Worm (Caenorhabditis elegans) whole organism, L1 larva: ENCODE data around the gene Y73B6BL.23.

Experiments used
- C04F5.9 ChIP-seq: sonication (generic microtip); optimal IDR thresholded peaks from 2 replicates; lab custom pipeline; 2016; ENCODE audit warnings: missing genetic modification characterization, missing compliant biosample characterization
- C16A3.4 ChIP-seq: fragments of 150-350 bp; optimal IDR thresholded peaks from 2 replicates; lab custom pipeline; 2014; ENCODE audit warnings: missing biosample characterization, missing genetic modification characterization
- F16B12.6 ChIP-seq: fragments of 150-350 bp; optimal IDR thresholded peaks from 2 replicates; lab custom pipeline; 2014; ENCODE audit warnings: missing biosample characterization, missing genetic modification characterization
- aha-1 ChIP-seq: fragments of 150-350 bp; optimal IDR thresholded peaks from 2 replicates; lab custom pipeline; 2014; ENCODE audit warnings: missing biosample characterization, missing genetic modification characterization
- aly-2 ChIP-seq: fragments of 150-350 bp; optimal IDR thresholded peaks from 2 replicates; lab custom pipeline; 2014; ENCODE audit warnings: missing biosample characterization, missing genetic modification characterization
- blmp-1 ChIP-seq: fragments of 150-350 bp; optimal IDR thresholded peaks from 2 replicates; lab custom pipeline; 2014; ENCODE audit warnings: missing biosample characterization, missing genetic modification characterization
- ceh-63 ChIP-seq: fragments of 200-800 bp; sonication (Bioruptor generic); optimal IDR thresholded peaks from 2 replicates; lab custom pipeline; 2018; ENCODE audit warnings: mild to moderate bottlenecking, missing genetic modification characterization, missing compliant biosample characterization
- ceh-82 ChIP-seq, 3 experiments: fragments of 150-350 bp in 1 of 3; sonication (generic microtip) in 2 of 3; optimal IDR thresholded peaks; 2 replicates each; lab custom pipeline; 2014 to 2017; ENCODE audit warnings: missing biosample characterization in 3 of 3, missing genetic modification characterization in 3 of 3
- ceh-88 ChIP-seq: fragments of 200-800 bp; sonication (Bioruptor generic); IDR thresholded peaks from 2 replicates; pipeline ENCODE4 v1.3.6; 2022; ENCODE audit warnings: missing genetic modification characterization, missing compliant biosample characterization
- ces-1 ChIP-seq: fragments of 150-350 bp; optimal IDR thresholded peaks from 2 replicates; lab custom pipeline; 2014; ENCODE audit warnings: missing biosample characterization, missing genetic modification reagents, missing genetic modification characterization
- dpl-1 ChIP-seq, 3 experiments: fragments of 150-350 bp in 2 of 3; sonication (generic microtip) in 1 of 3; optimal IDR thresholded peaks; 2 replicates each; lab custom pipeline; 2014 to 2017; ENCODE audit warnings: missing biosample characterization in 3 of 3, missing genetic modification characterization in 3 of 3, missing genetic modification reagents in 3 of 3
- egl-27 ChIP-seq, 2 experiments: fragments of 150-350 bp in 1 of 2; sonication (generic microtip); optimal IDR thresholded peaks; 3 replicates each; lab custom pipeline; 2017 to 2018; ENCODE audit warnings: missing biosample characterization in 2 of 2, missing genetic modification characterization in 2 of 2, missing genetic modification reagents in 2 of 2
- elt-2 ChIP-seq: sonication (generic microtip); optimal IDR thresholded peaks from 2 replicates; lab custom pipeline; 2016; ENCODE audit warnings: missing genetic modification characterization, mild to moderate bottlenecking, inconsistent platforms, missing compliant biosample characterization, missing genetic modification reagents
- elt-3 ChIP-seq, 6 experiments: fragments of 150-350 bp in 1 of 6; sonication (generic microtip); optimal IDR thresholded peaks; 2 replicates each; lab custom pipeline; 2017 to 2018; ENCODE audit warnings: missing biosample characterization in 6 of 6, missing genetic modification characterization in 6 of 6, inconsistent platforms in 1 of 6
- ets-5 ChIP-seq: fragments of 200-800 bp; sonication (Bioruptor generic); IDR thresholded peaks from 2 replicates; pipeline ENCODE4 v1.3.6; 2022; ENCODE audit warnings: missing genetic modification characterization, missing compliant biosample characterization
- fkh-10 ChIP-seq: sonication (generic microtip); optimal IDR thresholded peaks from 2 replicates; lab custom pipeline; 2017; ENCODE audit warnings: missing biosample characterization, missing genetic modification reagents, missing genetic modification characterization
- fkh-8 ChIP-seq: sonication (generic microtip); optimal IDR thresholded peaks from 2 replicates; lab custom pipeline; 2016; ENCODE audit warnings: mild to moderate bottlenecking, missing genetic modification characterization, missing compliant biosample characterization
- fos-1 ChIP-seq: fragments of 150-350 bp; optimal IDR thresholded peaks from 2 replicates; lab custom pipeline; 2014; ENCODE audit warnings: missing biosample characterization, missing genetic modification characterization
- grh-1 ChIP-seq: fragments of 200-800 bp; sonication (Bioruptor generic); IDR thresholded peaks from 2 replicates; pipeline ENCODE4 v1.3.6; 2022; ENCODE audit warnings: missing genetic modification reagents, missing genetic modification characterization, missing compliant biosample characterization
- hlh-17 ChIP-seq: fragments of 200-800 bp; sonication (Bioruptor generic); optimal IDR thresholded peaks from 2 replicates; lab custom pipeline; 2018; ENCODE audit warnings: missing genetic modification characterization, mild to moderate bottlenecking, missing compliant biosample characterization, moderate library complexity, borderline replicate concordance
- hlh-4 ChIP-seq: sonication (generic microtip); optimal IDR thresholded peaks from 2 replicates; lab custom pipeline; 2016; ENCODE audit warnings: mild to moderate bottlenecking, missing genetic modification characterization, missing compliant biosample characterization
- lin-13 ChIP-seq: fragments of 150-350 bp; optimal IDR thresholded peaks from 2 replicates; lab custom pipeline; 2014; ENCODE audit warnings: missing biosample characterization, missing genetic modification reagents, missing genetic modification characterization
- lin-35 ChIP-seq, 2 experiments: fragments of 150-350 bp; optimal IDR thresholded peaks; 2 replicates each; lab custom pipeline; 2014; ENCODE audit warnings: missing biosample characterization in 2 of 2, missing genetic modification characterization in 2 of 2, missing genetic modification reagents in 2 of 2
- lin-39 ChIP-seq: fragments of 150-350 bp; optimal IDR thresholded peaks from 2 replicates; lab custom pipeline; 2014; ENCODE audit warnings: missing biosample characterization, missing genetic modification reagents, missing genetic modification characterization
- mab-9 ChIP-seq: fragments of 200-800 bp; sonication (Bioruptor generic); IDR thresholded peaks from 2 replicates; pipeline ENCODE4 v1.3.6; 2022; ENCODE audit warnings: missing genetic modification reagents, missing genetic modification characterization, missing compliant biosample characterization
- mdl-1 ChIP-seq, 2 experiments: fragments of 150-350 bp; optimal IDR thresholded peaks; 2 replicates each; lab custom pipeline; 2014 to 2017; ENCODE audit warnings: missing biosample characterization in 2 of 2, missing genetic modification characterization in 2 of 2, inconsistent platforms in 1 of 2
- mep-1 ChIP-seq: fragments of 150-350 bp; optimal IDR thresholded peaks from 2 replicates; lab custom pipeline; 2014; ENCODE audit warnings: missing biosample characterization, missing genetic modification characterization
- nhr-11 ChIP-seq: fragments of 150-350 bp; optimal IDR thresholded peaks from 2 replicates; lab custom pipeline; 2014; ENCODE audit warnings: missing biosample characterization, missing genetic modification characterization
- nhr-19 ChIP-seq: fragments of 200-800 bp; sonication (Bioruptor generic); conservative IDR thresholded peaks from 2 replicates; pipeline ENCODE4 v1.3.6; 2022; ENCODE audit warnings: missing genetic modification characterization, missing compliant biosample characterization
- nhr-237 ChIP-seq: fragments of 150-350 bp; optimal IDR thresholded peaks from 2 replicates; lab custom pipeline; 2014; ENCODE audit warnings: missing biosample characterization, missing genetic modification characterization
- nhr-84 ChIP-seq: sonication (generic microtip); optimal IDR thresholded peaks from 2 replicates; lab custom pipeline; 2017; ENCODE audit warnings: missing biosample characterization, missing genetic modification characterization
- nhr-85 ChIP-seq: sonication (generic microtip); peaks from one replicate; lab custom pipeline; 2016; ENCODE audit warnings: missing genetic modification characterization, inconsistent platforms, missing compliant biosample characterization
- pag-3 ChIP-seq: sonication (generic microtip); optimal IDR thresholded peaks from 2 replicates; lab custom pipeline; 2017; ENCODE audit warnings: missing genetic modification characterization, mild to moderate bottlenecking, missing compliant biosample characterization, antibody characterized with exemption, borderline replicate concordance; ENCODE audit not compliant: insufficient read depth
- pax-3 ChIP-seq: fragments of 200-800 bp; sonication (Bioruptor generic); optimal IDR thresholded peaks from 2 replicates; lab custom pipeline; 2018; ENCODE audit warnings: mild to moderate bottlenecking, missing genetic modification characterization, moderate library complexity, missing compliant biosample characterization
- skn-1 ChIP-seq: fragments of 150-350 bp; optimal IDR thresholded peaks from 2 replicates; lab custom pipeline; 2014; ENCODE audit warnings: missing biosample characterization, missing genetic modification characterization
- snpc-4 ChIP-seq: fragments of 150-350 bp; optimal IDR thresholded peaks from 2 replicates; lab custom pipeline; 2014; ENCODE audit warnings: missing biosample characterization, missing genetic modification characterization
- snu-23 ChIP-seq: sonication (generic microtip); optimal IDR thresholded peaks from 2 replicates; lab custom pipeline; 2016; ENCODE audit warnings: missing genetic modification characterization, missing compliant biosample characterization
- sptf-1 ChIP-seq: fragments of 150-350 bp; optimal IDR thresholded peaks from 2 replicates; lab custom pipeline; 2014; ENCODE audit warnings: missing biosample characterization, missing genetic modification characterization
- swsn-7 ChIP-seq: sonication (generic microtip); optimal IDR thresholded peaks from 2 replicates; lab custom pipeline; 2016; ENCODE audit warnings: missing genetic modification characterization, missing compliant biosample characterization
- unc-30 ChIP-seq: sonication (generic microtip); optimal IDR thresholded peaks from 2 replicates; lab custom pipeline; 2017; ENCODE audit warnings: missing biosample characterization, missing genetic modification characterization
- unc-86 ChIP-seq: sonication (generic microtip); optimal IDR thresholded peaks from 2 replicates; lab custom pipeline; 2016; ENCODE audit warnings: missing genetic modification characterization, missing compliant biosample characterization
- vab-15 ChIP-seq: sonication (generic microtip); optimal IDR thresholded peaks from 2 replicates; lab custom pipeline; 2017; ENCODE audit warnings: missing genotype, mild to moderate bottlenecking, missing genetic modification characterization, missing compliant biosample characterization
- zag-1 ChIP-seq: fragments of 150-350 bp; optimal IDR thresholded peaks from 2 replicates; lab custom pipeline; 2014; ENCODE audit warnings: missing biosample characterization, missing genetic modification characterization
- zip-4 ChIP-seq: fragments of 200-800 bp; sonication (Bioruptor generic); optimal IDR thresholded peaks from 2 replicates; lab custom pipeline; 2018; ENCODE audit warnings: mild to moderate bottlenecking, missing genetic modification characterization, moderate library complexity, missing compliant biosample characterization
- ztf-11 ChIP-seq, 2 experiments: sonication (generic microtip); optimal IDR thresholded peaks; 2 replicates each; lab custom pipeline; 2016 to 2017; ENCODE audit warnings: missing genetic modification characterization in 2 of 2, missing biosample characterization in 1 of 2, missing compliant biosample characterization in 1 of 2
- ztf-4 ChIP-seq: fragments of 150-350 bp; optimal IDR thresholded peaks from 2 replicates; lab custom pipeline; 2014; ENCODE audit warnings: missing biosample characterization, missing genetic modification characterization

Y73B6BL.23 gene

DNA sequence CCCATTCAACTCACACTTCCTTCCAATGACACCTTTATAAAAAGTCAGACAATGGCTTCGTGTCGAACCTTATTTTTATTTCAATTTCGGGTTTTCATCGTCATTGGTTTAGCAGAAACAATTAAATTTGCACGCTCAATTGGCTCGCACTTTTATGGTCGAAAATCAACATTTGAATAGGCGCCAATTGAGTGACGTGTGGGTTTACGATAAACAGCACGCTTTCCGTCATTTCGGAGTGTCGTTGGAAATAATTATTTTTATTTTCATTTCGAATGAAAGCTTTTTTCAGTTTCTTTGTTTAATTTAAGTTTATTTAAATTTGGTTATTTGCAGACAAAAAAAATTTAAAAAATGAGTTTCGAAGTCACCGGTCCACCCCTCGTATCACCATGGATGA lies 3.7 kb downstream of the Y73B6BL.23 start, which contains the start of gene exos-2 (continued):
- TF ChIP-seq nhr-84 (tag; lab: Kevin White, UChicago) (no peak), lin-13 (GFP tag; lab: Kevin White, UChicago) (peak; percentile 54), skn-1 (peak; percentile 36), elt-2 (tag; lab: Kevin White, UChicago) (no peak), ces-1 (no peak), C16A3.4 (peak; percentile 70), ceh-88 (GFP tag; lab: Robert Waterston, UW) (peak; percentile 32; the same call in 1 of the 2 replicates), nhr-85 (tag; lab: Kevin White, UChicago) (peak; percentile 76), grh-1 (GFP tag; lab: Robert Waterston, UW) (peak; percentile 19; the same call in 1 of the 2 replicates), elt-3 (tag; optimal IDR thresholded peaks at IDR 0.05; lab: Kevin White, UChicago) (peak in 1 of 6 experiments; percentile 34), aly-2 (tag; lab: Kevin White, UChicago) (peak; percentile 53), ztf-4 (tag; lab: Kevin White, UChicago) (no peak), zag-1 (tag; lab: Kevin White, UChicago) (no peak), nhr-19 (GFP tag; lab: Robert Waterston, UW) (peak; percentile 50; the same call in 1 of the 2 replicates), ceh-82 (tag; optimal IDR thresholded peaks at IDR 0.05; lab: Kevin White, UChicago) (peak; percentile 53 to 75 (median 55)), pax-3 (tag; lab: Kevin White, UChicago) (no peak), fos-1 (tag; lab: Kevin White, UChicago) (peak; percentile 6), zip-4 (GFP tag; lab: Kevin White, UChicago) (no peak), pag-3 (tag; lab: Kevin White, UChicago) (no peak), mdl-1 (tag; optimal IDR thresholded peaks at IDR 0.05; lab: Kevin White, UChicago) (peak in 1 of 2 experiments; percentile 13), ztf-11 (tag; optimal IDR thresholded peaks at IDR 0.05; lab: Kevin White, UChicago) (peak in 1 of 2 experiments; percentile 9), ceh-63 (GFP tag; lab: Kevin White, UChicago) (no peak), swsn-7 (tag; lab: Kevin White, UChicago) (peak; percentile 63), blmp-1 (tag; lab: Kevin White, UChicago) (no peak), hlh-4 (tag; lab: Kevin White, UChicago) (no peak), ets-5 (GFP tag; lab: Robert Waterston, UW) (no peak), fkh-10 (GFP tag; lab: Kevin White, UChicago) (no peak), aha-1 (tag; lab: Kevin White, UChicago) (no peak), dpl-1 (GFP tag; optimal IDR thresholded peaks at IDR 0.05; lab: Kevin White, UChicago) (peak; percentile 95 to 97 (median 96)), hlh-17 (no peak)

DNA sequence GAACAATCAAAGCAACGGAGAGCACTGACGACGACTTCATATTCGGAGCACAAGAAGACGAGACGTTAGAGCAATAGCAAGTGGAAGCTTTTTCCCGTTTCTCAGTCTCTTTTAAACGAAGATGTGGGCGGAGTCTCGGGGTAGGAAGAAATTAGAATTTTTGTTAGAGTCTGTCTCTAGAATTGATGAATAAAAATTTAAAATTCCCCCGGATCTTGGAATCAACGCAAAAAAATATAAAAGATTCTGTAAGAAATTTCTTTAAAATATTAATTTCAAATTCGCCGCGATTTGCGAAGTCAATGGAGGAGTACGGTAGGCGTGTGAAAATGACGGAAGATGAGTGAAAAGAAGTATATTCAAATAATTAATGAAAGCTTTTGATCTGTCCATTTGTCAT lies 5.4 kb downstream of the Y73B6BL.23 start, which contains the start of gene nlp-71:
nlp-71 (minus strand) TSS at position 101 of the 400 bp plus-strand sequence.
- no peak for TF ChIP-seq vab-15 (tag; lab: Kevin White, UChicago)
- no peak for TF ChIP-seq sptf-1 (tag; lab: Kevin White, UChicago)
- TF ChIP-seq snu-23: no peak
- TF ChIP-seq unc-86 (tag; lab: Kevin White, UChicago): no peak
- no peak for TF ChIP-seq nhr-11 (tag; lab: Kevin White, UChicago)
- no peak for TF ChIP-seq fkh-10 (GFP tag; lab: Kevin White, UChicago)
- TF ChIP-seq unc-30 (tag; lab: Kevin White, UChicago): no peak

DNA sequence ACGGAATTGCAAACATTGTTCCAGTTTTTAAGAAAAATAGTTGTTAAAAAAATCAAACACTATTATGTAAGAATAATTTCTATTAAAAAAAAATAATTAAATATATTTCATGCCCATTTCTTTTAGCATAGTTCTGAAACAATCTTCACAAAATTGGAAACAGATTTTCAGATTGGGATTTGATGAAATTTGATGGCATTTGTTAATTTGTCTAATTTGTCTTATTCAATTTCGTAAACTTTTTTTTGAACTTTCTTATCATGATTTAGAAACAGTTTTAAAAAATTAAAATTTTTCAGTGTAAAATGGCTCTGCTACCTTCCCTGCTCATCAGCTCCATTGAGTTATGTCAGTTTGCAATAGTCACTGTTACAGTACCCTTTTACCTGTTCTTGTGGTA lies 14.0 kb downstream of the Y73B6BL.23 start, which contains the start of gene srv-13:
srv-13 (plus strand) TSS at position 301 of the 400 bp plus-strand sequence.
- TF ChIP-seq hlh-4 (tag; lab: Kevin White, UChicago) (no peak), snpc-4 (tag; lab: Kevin White, UChicago) (no peak), C04F5.9 (tag; lab: Kevin White, UChicago) (no peak), ceh-82 (tag; optimal IDR thresholded peaks at IDR 0.05; lab: Kevin White, UChicago) (no peak), ceh-63 (GFP tag; lab: Kevin White, UChicago) (no peak), F16B12.6 (tag; lab: Kevin White, UChicago) (no peak), swsn-7 (tag; lab: Kevin White, UChicago) (no peak), fkh-8 (tag; lab: Kevin White, UChicago) (no peak), mab-9 (GFP tag; lab: Robert Waterston, UW) (no peak), mep-1 (no peak), lin-35 (GFP tag; optimal IDR thresholded peaks at IDR 0.05; lab: Kevin White, UChicago) (no peak), ces-1 (no peak), nhr-237 (tag; lab: Kevin White, UChicago) (no peak), lin-39 (no peak), egl-27 (tag; optimal IDR thresholded peaks at IDR 0.05; lab: Kevin White, UChicago) (no peak), aly-2 (tag; lab: Kevin White, UChicago) (no peak), blmp-1 (tag; lab: Kevin White, UChicago) (no peak), zip-4 (GFP tag; lab: Kevin White, UChicago) (no peak)
